Fruit fly (Drosophila melanogaster) Kc167 (cell line): Measurements from ENCODE around the gene CG32373.

Experiments used
- Myc ChIP-seq: fragments of >200 bp; optimal IDR thresholded peaks from 2 replicates; lab custom pipeline; 2017; ENCODE audit warnings: missing external identifiers
- Sin3A ChIP-seq: fragments of >200 bp; optimal IDR thresholded peaks from 2 replicates; lab custom pipeline; 2018; ENCODE audit warnings: missing external identifiers
- h ChIP-seq: fragments of >200 bp; optimal IDR thresholded peaks from 3 replicates; lab custom pipeline; 2018; ENCODE audit warnings: missing external identifiers
- insv ChIP-seq: fragments of >200 bp; optimal IDR thresholded peaks from 3 replicates; lab custom pipeline; 2018; ENCODE audit warnings: missing external identifiers
- psq ChIP-seq: fragments of >200 bp; optimal IDR thresholded peaks from 2 replicates; lab custom pipeline; 2017; ENCODE audit warnings: missing external identifiers
- ttk ChIP-seq: sonication (Bioruptor generic); optimal IDR thresholded peaks from 2 replicates; lab custom pipeline; 2017; ENCODE audit warnings: missing external identifiers

Gene CG32373

DNA sequence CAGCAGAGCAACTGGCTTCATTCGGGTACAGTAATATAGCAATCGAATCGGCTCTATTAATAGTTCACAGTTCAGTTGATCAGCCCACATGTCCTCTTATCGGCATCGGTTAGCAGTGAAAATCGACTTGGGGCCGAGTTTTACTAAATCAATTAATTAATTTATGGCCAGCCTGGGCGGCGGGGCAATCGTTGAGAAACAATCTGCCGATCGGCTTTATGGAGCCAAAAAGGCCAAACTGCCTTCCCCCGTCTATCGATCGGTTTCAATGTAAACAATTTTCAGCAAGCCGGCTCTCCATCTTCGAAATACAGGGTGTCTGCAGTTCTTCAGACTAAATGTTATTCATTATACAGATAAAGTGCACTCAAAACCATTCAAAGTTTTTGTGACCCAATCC is 16.7 kb upstream of the CG32373 start:
- TF ChIP-seq insv (lab: Kevin White, UChicago) (no peak), ttk (lab: Kevin White, UChicago) (no peak), psq (lab: Kevin White, UChicago) (no peak), Sin3A (lab: Kevin White, UChicago) (no peak), Myc (lab: Kevin White, UChicago) (no peak), h (lab: Kevin White, UChicago) (no peak)

DNA sequence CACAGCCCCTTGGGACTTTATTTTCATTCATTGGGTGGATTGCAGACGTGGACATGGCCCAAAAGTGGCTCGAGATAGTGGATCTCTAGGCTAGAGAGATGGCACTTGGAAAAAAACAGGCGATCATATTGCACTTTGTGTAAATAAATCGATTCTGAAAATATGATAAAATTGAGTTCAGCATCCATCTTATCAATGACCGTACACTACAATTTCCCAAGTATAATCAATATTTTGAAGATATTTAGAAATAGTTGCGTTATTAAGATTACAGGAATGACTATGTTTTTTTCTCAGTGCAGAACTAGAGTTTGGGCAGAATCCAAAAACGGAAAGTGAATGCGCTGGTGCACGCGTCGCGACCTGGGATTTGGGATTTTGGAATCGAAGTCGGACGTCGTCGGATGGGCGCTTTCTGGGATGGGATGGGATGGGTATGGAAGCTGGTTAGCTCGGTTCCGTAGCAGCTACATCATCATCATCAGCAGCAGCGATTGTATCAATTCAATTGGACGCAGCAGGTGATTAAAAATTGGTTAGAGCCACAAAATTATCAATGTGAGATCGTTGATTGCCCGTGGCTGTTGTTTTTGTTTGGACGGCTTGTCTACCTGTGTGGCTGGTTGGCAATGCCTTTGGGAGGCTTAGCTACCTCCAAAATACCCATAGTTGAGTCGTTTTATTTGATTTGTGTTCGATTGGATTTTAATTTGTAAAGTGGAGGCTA is 15.4 kb upstream of the CG32373 start:
- TF ChIP-seq Myc (lab: Kevin White, UChicago): no peak
- no peak for TF ChIP-seq psq (lab: Kevin White, UChicago)
- TF ChIP-seq Sin3A (lab: Kevin White, UChicago): no peak
- no peak for TF ChIP-seq ttk (lab: Kevin White, UChicago)
- no peak for TF ChIP-seq insv (lab: Kevin White, UChicago)
- TF ChIP-seq h (lab: Kevin White, UChicago): no peak

DNA sequence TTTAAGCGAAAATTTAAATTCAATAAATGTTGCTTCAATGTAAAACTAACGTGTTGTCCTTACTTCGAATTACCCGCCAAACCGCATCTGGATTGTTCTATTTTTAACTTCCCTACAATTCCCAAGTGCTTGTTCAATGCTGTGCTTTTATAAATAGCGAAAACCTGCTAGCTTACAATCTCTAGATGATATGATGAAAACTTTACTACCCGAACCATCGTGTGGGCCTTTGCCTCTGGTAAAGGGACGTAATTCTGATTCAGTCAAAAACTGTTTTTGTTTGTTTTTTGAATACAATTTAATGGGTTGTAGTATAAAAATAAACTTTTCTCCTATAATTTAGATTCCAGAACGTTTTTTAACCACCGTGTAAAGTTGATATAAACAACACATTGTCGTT is 10.8 kb upstream of the CG32373 start:
- TF ChIP-seq insv (lab: Kevin White, UChicago) (no peak), h (lab: Kevin White, UChicago) (no peak), Myc (lab: Kevin White, UChicago) (no peak), ttk (lab: Kevin White, UChicago) (no peak), psq (lab: Kevin White, UChicago) (no peak), Sin3A (lab: Kevin White, UChicago) (no peak)

DNA sequence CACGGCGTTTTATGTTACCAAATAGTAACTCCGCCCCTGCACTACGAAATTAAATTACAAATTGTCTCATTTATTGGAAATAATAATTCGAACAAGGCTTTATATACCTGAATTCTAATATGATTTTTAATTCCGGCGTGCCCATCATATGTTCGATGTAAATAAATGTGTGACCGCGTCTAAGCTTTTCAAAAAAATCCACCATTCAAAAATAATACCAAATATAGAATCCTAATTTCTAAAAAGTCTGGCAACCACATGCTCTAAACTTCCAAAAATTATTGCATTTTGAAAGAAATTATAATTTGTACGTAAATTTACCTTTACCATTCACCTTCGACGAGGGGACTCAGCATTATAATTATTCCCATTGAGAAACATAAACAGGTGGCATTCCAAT is 10.1 kb upstream of the CG32373 start, which contains the start of gene Urm1:
Gene Urm1 (minus strand): TSS at position 150 of the 400 bp plus-strand sequence.
- no peak for TF ChIP-seq ttk (lab: Kevin White, UChicago)
- TF ChIP-seq Sin3A (lab: Kevin White, UChicago): no peak
- TF ChIP-seq psq (lab: Kevin White, UChicago): no peak
- TF ChIP-seq Myc (lab: Kevin White, UChicago): no peak
- no peak for TF ChIP-seq h (lab: Kevin White, UChicago)
- no peak for TF ChIP-seq insv (lab: Kevin White, UChicago)

DNA sequence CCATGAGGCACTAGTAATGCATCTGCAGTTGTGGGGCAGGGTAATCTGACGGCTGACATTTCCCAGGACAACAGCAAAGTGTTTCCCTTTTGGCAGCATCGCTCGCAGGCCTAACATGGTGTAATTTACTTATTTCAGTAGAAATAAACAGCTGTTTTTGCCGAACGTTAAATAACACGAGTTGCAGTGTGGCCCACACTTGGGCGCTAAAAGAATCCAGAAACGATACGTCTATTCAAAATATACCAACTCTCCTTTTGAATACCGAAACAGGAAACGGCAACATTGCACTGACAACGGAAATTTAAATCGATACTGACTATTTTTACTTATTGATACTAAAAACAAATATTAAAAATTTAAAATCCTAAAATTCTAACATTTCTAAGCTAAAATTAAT is 8.9 kb upstream of the CG32373 start, which contains the start of gene CG7506:
Gene CG7506 (minus strand): TSS at position 182 of the 400 bp plus-strand sequence.
- TF ChIP-seq Sin3A (lab: Kevin White, UChicago) (no peak), psq (lab: Kevin White, UChicago) (no peak), ttk (lab: Kevin White, UChicago) (no peak), h (lab: Kevin White, UChicago) (no peak), Myc (lab: Kevin White, UChicago) (no peak), insv (lab: Kevin White, UChicago) (no peak)

DNA sequence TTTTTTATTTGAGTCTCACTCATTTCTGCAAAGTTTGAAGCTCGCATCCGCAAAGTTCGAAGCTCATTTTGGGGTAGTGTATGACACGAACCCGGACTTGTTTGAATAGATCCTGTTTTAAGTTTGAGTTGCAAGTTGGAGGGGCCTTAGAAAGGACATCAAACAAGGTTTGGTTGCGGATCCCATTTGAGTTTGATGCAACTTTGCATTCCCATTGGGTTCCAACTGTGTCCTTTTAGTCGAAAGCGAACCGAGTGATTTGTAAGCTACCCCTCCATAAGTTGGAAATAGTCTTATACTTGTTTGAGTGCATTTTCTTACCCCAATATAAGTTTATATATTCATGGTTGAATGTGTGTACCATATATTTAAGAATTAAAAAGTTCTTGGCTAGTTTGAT is 6.8 kb upstream of the CG32373 start:
- TF ChIP-seq ttk (lab: Kevin White, UChicago) (no peak), h (lab: Kevin White, UChicago) (no peak), Myc (lab: Kevin White, UChicago) (no peak)

DNA sequence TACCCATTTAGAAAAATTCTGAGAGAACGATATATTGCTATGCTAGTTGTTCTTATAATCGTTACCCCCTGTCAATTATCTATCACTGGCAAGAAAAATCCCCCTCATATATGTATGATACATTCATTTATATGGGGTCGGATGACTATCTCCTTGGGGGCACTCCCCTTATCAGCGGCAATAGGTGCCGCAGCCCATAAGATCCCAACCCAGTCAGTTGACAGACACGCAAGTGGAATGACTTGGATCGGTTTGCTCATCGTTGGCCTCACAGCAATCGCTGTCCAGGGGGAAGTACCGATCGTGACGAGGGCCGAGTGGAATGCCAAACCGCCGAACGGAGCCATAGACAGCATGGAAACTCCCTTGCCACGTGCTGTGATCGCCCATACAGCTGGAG is 620 bp downstream of the CG32373 start, which contains the start of gene PGRP-SD:
Gene PGRP-SD (plus strand): TSS at position 213 of the 400 bp plus-strand sequence.
- no peak for TF ChIP-seq Myc (lab: Kevin White, UChicago)
- TF ChIP-seq Sin3A (lab: Kevin White, UChicago): no peak
- TF ChIP-seq h (lab: Kevin White, UChicago): no peak
- TF ChIP-seq insv (lab: Kevin White, UChicago): no peak
- no peak for TF ChIP-seq psq (lab: Kevin White, UChicago)
- TF ChIP-seq ttk (lab: Kevin White, UChicago): no peak

DNA sequence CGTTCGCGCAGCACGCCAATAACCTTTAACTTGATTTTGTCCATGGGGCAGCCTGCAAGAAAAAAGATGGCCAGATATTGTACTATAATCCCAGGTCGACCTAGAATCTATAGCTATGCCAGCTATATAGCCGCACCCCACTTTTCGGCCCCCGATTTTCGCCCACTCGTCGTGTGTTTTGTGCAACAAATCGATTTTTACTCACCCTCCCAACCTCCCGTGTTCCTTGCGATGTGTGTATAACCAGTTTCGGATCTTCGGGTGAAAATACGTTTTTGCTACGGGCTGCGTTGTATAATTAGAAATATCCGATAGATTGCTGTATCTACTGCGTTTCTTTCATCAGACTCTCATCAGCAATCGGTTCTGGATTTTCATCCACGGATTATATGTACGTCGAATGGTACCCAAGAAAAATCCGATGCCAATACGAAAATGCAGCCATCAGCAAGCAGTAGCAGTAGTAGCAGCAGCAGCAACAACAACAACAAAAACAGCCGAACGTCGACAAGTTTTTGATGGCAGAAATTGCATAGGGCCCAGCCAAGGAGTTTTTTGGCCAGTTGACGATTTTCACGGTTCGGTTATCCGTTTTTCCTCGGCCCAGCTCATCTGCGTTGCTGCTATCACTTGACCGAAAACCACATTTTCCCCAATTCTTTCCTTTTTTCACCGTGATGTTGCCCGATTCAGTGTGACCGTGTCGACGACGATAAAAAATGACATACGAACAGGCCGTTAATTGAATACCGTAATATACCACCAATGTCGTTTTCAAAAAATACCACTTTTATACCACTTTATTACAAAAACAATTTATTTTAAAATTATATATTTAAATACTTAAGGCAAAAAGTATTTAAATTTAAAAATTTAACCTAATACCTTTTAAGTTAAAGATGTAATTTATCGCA is 4.0 kb downstream of the CG32373 start, which contains the start of gene CG7492:
Gene CG7492 (minus strand): TSS at position 705 of the 914 bp plus-strand sequence.
- no peak for TF ChIP-seq Myc (lab: Kevin White, UChicago)
- TF ChIP-seq insv (lab: Kevin White, UChicago): no peak
- no peak for TF ChIP-seq h (lab: Kevin White, UChicago)
- no peak for TF ChIP-seq Sin3A (lab: Kevin White, UChicago)
- TF ChIP-seq psq (lab: Kevin White, UChicago): no peak
- TF ChIP-seq ttk (lab: Kevin White, UChicago): no peak

DNA sequence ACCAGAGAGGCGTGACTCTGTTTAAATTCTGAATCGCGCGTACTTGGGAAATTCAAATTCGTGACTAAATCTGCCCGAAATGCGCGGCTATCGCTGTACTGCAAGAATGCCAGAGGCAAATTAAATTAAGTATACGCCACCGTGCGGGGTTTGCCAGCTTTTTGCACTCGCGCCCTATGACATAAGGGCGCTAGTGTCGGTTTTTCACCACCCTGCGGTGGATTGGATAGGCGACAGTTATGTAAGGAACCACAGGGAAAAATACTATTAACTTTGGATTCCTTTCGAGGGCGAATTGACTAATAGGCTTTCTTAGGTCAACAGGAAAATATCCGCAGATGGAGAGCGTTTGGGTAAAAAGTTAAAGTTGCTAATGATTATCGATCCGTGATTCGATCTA is 45.2 kb downstream of the CG32373 start, which contains the start of gene CG44195:
Gene CG44195 (minus strand): TSS at position 101 of the 400 bp plus-strand sequence.
- no peak for TF ChIP-seq psq (lab: Kevin White, UChicago)
- no peak for TF ChIP-seq ttk (lab: Kevin White, UChicago)
- TF ChIP-seq h (lab: Kevin White, UChicago): no peak
- no peak for TF ChIP-seq Myc (lab: Kevin White, UChicago)
- no peak for TF ChIP-seq Sin3A (lab: Kevin White, UChicago)
- no peak for TF ChIP-seq insv (lab: Kevin White, UChicago)

DNA sequence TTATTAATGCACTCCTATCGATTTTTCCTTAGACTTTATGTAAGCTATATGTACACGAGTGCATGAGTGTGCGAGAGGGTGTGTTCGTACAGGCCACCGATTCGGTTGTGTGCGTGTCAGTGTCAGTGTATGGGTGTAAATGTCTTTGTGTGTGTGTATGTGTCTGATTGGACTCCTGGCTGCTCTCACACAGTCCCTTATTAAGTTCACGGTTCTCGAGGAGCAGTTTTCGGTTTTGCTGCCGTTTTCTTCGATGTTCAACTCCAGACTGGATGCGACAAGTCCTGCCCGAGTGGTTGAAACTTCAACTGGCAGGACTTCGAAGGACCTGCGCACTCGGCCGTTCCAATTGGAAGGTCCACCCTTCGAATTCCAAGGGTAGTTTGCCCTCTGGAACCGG is 63.0 kb downstream of the CG32373 start:
- TF ChIP-seq insv (lab: Kevin White, UChicago) (no peak), h (lab: Kevin White, UChicago) (no peak), Sin3A (lab: Kevin White, UChicago) (no peak), psq (lab: Kevin White, UChicago) (no peak), Myc (lab: Kevin White, UChicago) (no peak), ttk (lab: Kevin White, UChicago) (no peak)
